Fruit fly (Drosophila melanogaster) whole organism, prepupa: ENCODE measurements around the gene CG3117.

Experiments
- Blimp-1 ChIP-seq: fragments of 200-800 bp; sonication (Bioruptor generic); optimal IDR thresholded peaks from 3 replicates; lab custom pipeline; 2017; ENCODE audit warnings: missing biosample characterization, missing genetic modification characterization, mild to moderate bottlenecking, moderate library complexity, missing genetic modification reagents
- CG10669 ChIP-seq: fragments of 200-800 bp; sonication (Bioruptor generic); optimal IDR thresholded peaks from 3 replicates; lab custom pipeline; 2018; ENCODE audit warnings: missing biosample characterization, mild to moderate bottlenecking, missing genetic modification characterization, moderate library complexity
- CG11294 ChIP-seq: fragments of 200-800 bp; sonication (Bioruptor generic); IDR thresholded peaks from 2 replicates; pipeline ENCODE4 v1.3.6; 2022; ENCODE audit warnings: missing biosample characterization, missing genetic modification characterization
- CG11762 ChIP-seq: fragments of 200-800 bp; sonication (Bioruptor generic); optimal IDR thresholded peaks from 3 replicates; lab custom pipeline; 2016; ENCODE audit warnings: missing biosample characterization, missing genetic modification characterization; ENCODE audit not compliant: insufficient read depth
- CG11902 ChIP-seq: fragments of 200-800 bp; sonication (Bioruptor generic); optimal IDR thresholded peaks from 3 replicates; lab custom pipeline; 2016; ENCODE audit warnings: missing biosample characterization, missing genetic modification characterization
- CG15336 ChIP-seq: fragments of 200-800 bp; sonication (Bioruptor generic); IDR thresholded peaks from 2 replicates; pipeline ENCODE4 v1.3.6; 2022; ENCODE audit warnings: missing biosample characterization, missing genetic modification characterization
- CG16779 ChIP-seq: fragments of 200-800 bp; sonication (Bioruptor generic); optimal IDR thresholded peaks from 3 replicates; lab custom pipeline; 2017; ENCODE audit warnings: missing biosample characterization, mild to moderate bottlenecking, missing genetic modification characterization
- CG3032 ChIP-seq: fragments of 200-800 bp; optimal IDR thresholded peaks from 2 replicates; lab custom pipeline; 2019; ENCODE audit warnings: missing biosample characterization, mild to moderate bottlenecking, missing genetic modification characterization, moderate library complexity
- CG31627 ChIP-seq: fragments of 200-800 bp; sonication (Bioruptor generic); optimal IDR thresholded peaks from 3 replicates; lab custom pipeline; 2016; ENCODE audit warnings: missing biosample characterization, missing genetic modification characterization
- CG32006 ChIP-seq: fragments of 200-800 bp; sonication (Bioruptor generic); optimal IDR thresholded peaks from 3 replicates; lab custom pipeline; 2017; ENCODE audit warnings: missing biosample characterization, mild to moderate bottlenecking, missing genetic modification characterization
- CG34406 ChIP-seq: fragments of 200-800 bp; sonication (Bioruptor generic); optimal IDR thresholded peaks from 3 replicates; lab custom pipeline; 2016; ENCODE audit warnings: missing biosample characterization, missing genetic modification characterization
- CG3919 ChIP-seq: fragments of 200-800 bp; sonication (Bioruptor generic); optimal IDR thresholded peaks from 3 replicates; lab custom pipeline; 2016; ENCODE audit warnings: missing biosample characterization, missing genetic modification characterization
- CG6163 ChIP-seq: fragments of 200-800 bp; sonication (Bioruptor generic); IDR thresholded peaks from 3 replicates; pipeline ENCODE4 v1.3.6; 2022; ENCODE audit warnings: missing biosample characterization, missing genetic modification characterization
- CG6276 ChIP-seq: fragments of 200-800 bp; sonication (Bioruptor generic); optimal IDR thresholded peaks from 2 replicates; lab custom pipeline; 2017; ENCODE audit warnings: missing biosample characterization, mild to moderate bottlenecking, missing genetic modification characterization
- CG6792 ChIP-seq: fragments of 200-800 bp; sonication (Bioruptor generic); optimal IDR thresholded peaks from 3 replicates; lab custom pipeline; 2016; ENCODE audit warnings: missing biosample characterization, missing genetic modification characterization
- CG6808 ChIP-seq: fragments of 200-800 bp; sonication (Bioruptor generic); optimal IDR thresholded peaks from 3 replicates; lab custom pipeline; 2017; ENCODE audit warnings: missing biosample characterization, missing genetic modification characterization, mild to moderate bottlenecking, moderate library complexity, missing genetic modification reagents
- CG7368 ChIP-seq: fragments of 200-800 bp; sonication (Bioruptor generic); optimal IDR thresholded peaks from 3 replicates; lab custom pipeline; 2016; ENCODE audit warnings: missing biosample characterization, missing genetic modification characterization
- CG8119 ChIP-seq: fragments of 200-800 bp; sonication (Bioruptor generic); IDR thresholded peaks from 3 replicates; pipeline ENCODE4 v1.3.6; 2022; ENCODE audit warnings: missing biosample characterization, missing genetic modification characterization
- CG8319 ChIP-seq: fragments of 200-800 bp; sonication (Bioruptor generic); optimal IDR thresholded peaks from 3 replicates; lab custom pipeline; 2016; ENCODE audit warnings: missing biosample characterization, missing genetic modification characterization
- CG8632 ChIP-seq: fragments of 200-800 bp; sonication (Bioruptor generic); optimal IDR thresholded peaks from 3 replicates; lab custom pipeline; 2016; ENCODE audit warnings: missing biosample characterization, missing genetic modification characterization
- CG9139 ChIP-seq: fragments of 200-800 bp; sonication (Bioruptor generic); optimal IDR thresholded peaks from 3 replicates; lab custom pipeline; 2017; ENCODE audit warnings: missing biosample characterization, mild to moderate bottlenecking, missing genetic modification characterization
- Eip75B ChIP-seq: fragments of 200-800 bp; sonication (Bioruptor generic); optimal IDR thresholded peaks from 3 replicates; lab custom pipeline; 2016; ENCODE audit warnings: missing biosample characterization, missing genetic modification characterization
- Eip78C ChIP-seq: fragments of 200-800 bp; sonication (Bioruptor generic); peaks from one replicate; lab custom pipeline; 2016; ENCODE audit warnings: missing biosample characterization, missing genetic modification characterization
- Eip93F ChIP-seq: fragments of 200-800 bp; sonication (Bioruptor generic); optimal IDR thresholded peaks from 2 replicates; lab custom pipeline; 2016; ENCODE audit warnings: missing biosample characterization, mild to moderate bottlenecking, missing genetic modification characterization
- Ets21C ChIP-seq: fragments of 200-800 bp; sonication (Bioruptor generic); optimal IDR thresholded peaks from 3 replicates; lab custom pipeline; 2016; ENCODE audit warnings: missing biosample characterization, missing genetic modification characterization
- Gug ChIP-seq: fragments of 200-800 bp; sonication (Bioruptor generic); IDR thresholded peaks from 2 replicates; pipeline ENCODE4 v1.3.6; 2022; ENCODE audit warnings: missing biosample characterization, missing genetic modification characterization
- Hr38 ChIP-seq: sonication (Bioruptor generic); optimal IDR thresholded peaks from 2 replicates; lab custom pipeline; 2016; ENCODE audit warnings: missing biosample characterization, missing genetic modification characterization
- Hr39 ChIP-seq: fragments of 200-800 bp; sonication (Bioruptor generic); optimal IDR thresholded peaks from 2 replicates; lab custom pipeline; 2016; ENCODE audit warnings: missing biosample characterization, missing genetic modification characterization
- Lpt ChIP-seq: fragments of 200-800 bp; sonication (Bioruptor generic); optimal IDR thresholded peaks from 3 replicates; lab custom pipeline; 2016; ENCODE audit warnings: missing biosample characterization, missing genetic modification characterization
- Met ChIP-seq: fragments of 200-800 bp; sonication (Bioruptor generic); optimal IDR thresholded peaks from 3 replicates; lab custom pipeline; 2016; ENCODE audit warnings: missing biosample characterization, missing genetic modification characterization
- OdsH ChIP-seq: fragments of 200-800 bp; sonication (Bioruptor generic); optimal IDR thresholded peaks from 3 replicates; lab custom pipeline; 2016; ENCODE audit warnings: missing biosample characterization, missing genetic modification characterization
- Smox ChIP-seq: fragments of 200-800 bp; sonication (Bioruptor generic); optimal IDR thresholded peaks from 3 replicates; lab custom pipeline; 2016; ENCODE audit warnings: missing biosample characterization, missing genetic modification characterization
- Sox14 ChIP-seq: fragments of 200-800 bp; sonication (Bioruptor generic); optimal IDR thresholded peaks from 3 replicates; lab custom pipeline; 2016; ENCODE audit warnings: missing biosample characterization, missing genetic modification characterization
- achi ChIP-seq: fragments of 200-800 bp; sonication (Bioruptor generic); optimal IDR thresholded peaks from 3 replicates; lab custom pipeline; 2016; ENCODE audit warnings: missing biosample characterization, missing genetic modification characterization
- acj6 ChIP-seq: fragments of 200-800 bp; sonication (Bioruptor generic); optimal IDR thresholded peaks from 3 replicates; lab custom pipeline; 2016; ENCODE audit warnings: missing biosample characterization, missing genetic modification characterization
- cyc ChIP-seq: fragments of 200-800 bp; sonication (Bioruptor generic); optimal IDR thresholded peaks from 3 replicates; lab custom pipeline; 2016; ENCODE audit warnings: missing biosample characterization, missing genetic modification characterization
- dac ChIP-seq: fragments of 200-800 bp; sonication (Bioruptor generic); optimal IDR thresholded peaks from 2 replicates; lab custom pipeline; 2017; ENCODE audit warnings: missing biosample characterization, mild to moderate bottlenecking, missing genetic modification characterization
- dsx ChIP-seq: fragments of 200-800 bp; optimal IDR thresholded peaks from 3 replicates; lab custom pipeline; 2019; ENCODE audit warnings: missing biosample characterization, mild to moderate bottlenecking, missing genetic modification characterization, moderate library complexity; ENCODE audit not compliant: poor library complexity, severe bottlenecking
- eg ChIP-seq: fragments of 200-800 bp; sonication (Bioruptor generic); IDR thresholded peaks from 3 replicates; pipeline ENCODE4 v1.3.6; 2022; ENCODE audit warnings: missing biosample characterization, missing genetic modification characterization
- esn ChIP-seq: fragments of 200-800 bp; sonication (Bioruptor generic); optimal IDR thresholded peaks from 2 replicates; lab custom pipeline; 2016; ENCODE audit warnings: missing biosample characterization, mild to moderate bottlenecking, missing genetic modification characterization, moderate library complexity
- fd59A ChIP-seq: fragments of 200-800 bp; sonication (Bioruptor generic); optimal IDR thresholded peaks from 2 replicates; lab custom pipeline; 2017; ENCODE audit warnings: missing biosample characterization, mild to moderate bottlenecking, missing genetic modification characterization, missing genetic modification reagents
- fd85E ChIP-seq: fragments of 200-800 bp; sonication (Bioruptor generic); optimal IDR thresholded peaks from 3 replicates; lab custom pipeline; 2016; ENCODE audit warnings: missing biosample characterization, missing genetic modification characterization
- fkh ChIP-seq: fragments of 200-800 bp; sonication (Bioruptor generic); optimal IDR thresholded peaks from 3 replicates; lab custom pipeline; 2017; ENCODE audit warnings: missing biosample characterization, mild to moderate bottlenecking, missing genetic modification characterization, moderate library complexity
- net ChIP-seq: fragments of 200-800 bp; sonication (Bioruptor generic); optimal IDR thresholded peaks from 3 replicates; lab custom pipeline; 2016; ENCODE audit warnings: missing biosample characterization, missing genetic modification characterization
- pdm3 ChIP-seq: fragments of 200-800 bp; sonication (Bioruptor generic); optimal IDR thresholded peaks from 3 replicates; lab custom pipeline; 2016; ENCODE audit warnings: missing biosample characterization, missing genetic modification characterization
- salr ChIP-seq, 2 experiments: fragments of 200-800 bp; sonication (Bioruptor generic); optimal IDR thresholded peaks; 3 replicates each; lab custom pipeline; 2016 to 2018; ENCODE audit warnings: missing biosample characterization in 2 of 2, missing genetic modification characterization in 2 of 2, mild to moderate bottlenecking in 1 of 2
- spab ChIP-seq: fragments of 200-800 bp; sonication (Bioruptor generic); optimal IDR thresholded peaks from 2 replicates; lab custom pipeline; 2017; ENCODE audit warnings: missing biosample characterization, mild to moderate bottlenecking, missing genetic modification characterization, missing genetic modification reagents
- ss ChIP-seq, 2 experiments: fragments of 200-800 bp; sonication (Bioruptor generic); optimal IDR thresholded peaks; 2 replicates in 1 of 2; 3 replicates in 1 of 2; lab custom pipeline; 2017 to 2018; ENCODE audit warnings: mild to moderate bottlenecking in 2 of 2, missing biosample characterization in 2 of 2, missing genetic modification characterization in 2 of 2, moderate library complexity in 1 of 2
- svp ChIP-seq: fragments of 200-800 bp; sonication (Bioruptor generic); peaks from one replicate; lab custom pipeline; 2016; ENCODE audit warnings: missing biosample characterization, missing genetic modification characterization
- topi ChIP-seq: fragments of 200-800 bp; sonication (Bioruptor generic); optimal IDR thresholded peaks from 3 replicates; lab custom pipeline; 2016; ENCODE audit warnings: missing biosample characterization, missing genetic modification characterization
- vri ChIP-seq: fragments of 200-800 bp; sonication (Bioruptor generic); optimal IDR thresholded peaks from 3 replicates; lab custom pipeline; 2016; ENCODE audit warnings: missing biosample characterization, mild to moderate bottlenecking, missing genetic modification characterization

The CG3117 gene

dm6 chr2L:2887760-2888600, 41.0 kb upstream of the CG3117 start:
- no peak for TF ChIP-seq cyc (GFP tag; lab: Kevin White, UChicago)
- TF ChIP-seq fd59A (GFP tag; lab: Kevin White, UChicago): no peak
- no peak for TF ChIP-seq Met (GFP tag; lab: Kevin White, UChicago)
- no peak for TF ChIP-seq eg (GFP tag; lab: Robert Waterston, UW)
- no peak for TF ChIP-seq Ets21C (GFP tag; lab: Kevin White, UChicago)
- TF ChIP-seq Eip93F (GFP tag; lab: Kevin White, UChicago): no peak
- no peak for TF ChIP-seq CG3919 (GFP tag; lab: Kevin White, UChicago)
- TF ChIP-seq achi: no peak
- no peak for TF ChIP-seq OdsH (GFP tag; lab: Kevin White, UChicago)
- TF ChIP-seq CG6163 (GFP tag; lab: Robert Waterston, UW): peak; percentile 21; the same call in 1 of the 3 replicates
- TF ChIP-seq Hr39 (GFP tag; lab: Kevin White, UChicago): no peak
- no peak for TF ChIP-seq Gug (GFP tag; lab: Robert Waterston, UW)
- no peak for TF ChIP-seq CG16779 (tag; lab: Kevin White, UChicago)
- no peak for TF ChIP-seq CG11902 (GFP tag; lab: Kevin White, UChicago)
- no peak for TF ChIP-seq CG15336 (GFP tag; lab: Robert Waterston, UW)
- TF ChIP-seq CG11762 (GFP tag; lab: Kevin White, UChicago): no peak
- no peak for TF ChIP-seq CG3032 (tag; lab: Kevin White, UChicago)
- TF ChIP-seq Eip75B: no peak
- no peak for TF ChIP-seq CG6276
- TF ChIP-seq CG8119 (GFP tag; lab: Robert Waterston, UW): no peak
- TF ChIP-seq salr (GFP tag; optimal IDR thresholded peaks at IDR 0.05; lab: Kevin White, UChicago): peak in 1 of 2 experiments; percentile 19
- no peak for TF ChIP-seq fkh (GFP tag; lab: Kevin White, UChicago)
- TF ChIP-seq net: no peak
- peak; percentile 3 for TF ChIP-seq CG32006 (GFP tag; lab: Kevin White, UChicago)
- TF ChIP-seq Blimp-1 (GFP tag; lab: Kevin White, UChicago): no peak
- no peak for TF ChIP-seq CG31627 (GFP tag; lab: Kevin White, UChicago)
- peak; percentile 76 for TF ChIP-seq svp (GFP tag; lab: Kevin White, UChicago)
- no peak for TF ChIP-seq pdm3 (GFP tag; lab: Kevin White, UChicago)
- no peak for TF ChIP-seq topi (GFP tag; lab: Kevin White, UChicago)
- no peak for TF ChIP-seq acj6 (GFP tag; lab: Kevin White, UChicago)
- no peak for TF ChIP-seq vri (GFP tag; lab: Kevin White, UChicago)
- TF ChIP-seq CG11294 (GFP tag; lab: Robert Waterston, UW): no peak
- TF ChIP-seq Sox14 (GFP tag; lab: Kevin White, UChicago): no peak
- no peak for TF ChIP-seq fd85E (GFP tag; lab: Kevin White, UChicago)
- TF ChIP-seq dsx (GFP tag; lab: Kevin White, UChicago): no peak
- no peak for TF ChIP-seq CG8319 (GFP tag; lab: Kevin White, UChicago)
- TF ChIP-seq CG9139 (GFP tag; lab: Kevin White, UChicago): no peak
- no peak for TF ChIP-seq spab (GFP tag; lab: Kevin White, UChicago)
- no peak for TF ChIP-seq Hr38 (GFP tag; lab: Kevin White, UChicago)
- TF ChIP-seq Lpt (GFP tag; lab: Kevin White, UChicago): no peak
- no peak for TF ChIP-seq CG6792 (GFP tag; lab: Kevin White, UChicago)
- no peak for TF ChIP-seq Smox (GFP tag; lab: Kevin White, UChicago)
- TF ChIP-seq dac: no peak
- no peak for TF ChIP-seq esn
- no peak for TF ChIP-seq CG7368 (GFP tag; lab: Kevin White, UChicago)
- TF ChIP-seq Eip78C (GFP tag; lab: Kevin White, UChicago): peak; percentile 71
- no peak for TF ChIP-seq CG6808 (GFP tag; lab: Kevin White, UChicago)
- no peak for TF ChIP-seq CG8632 (GFP tag; lab: Kevin White, UChicago)
- TF ChIP-seq CG10669: no peak
- no peak for TF ChIP-seq CG34406 (GFP tag; lab: Kevin White, UChicago)
- peak in 1 of 2 experiments; percentile 13 for TF ChIP-seq ss (GFP tag; optimal IDR thresholded peaks at IDR 0.05; lab: Kevin White, UChicago)
